Fruit fly (Drosophila melanogaster) whole organism, adult: ENCODE results near the gene CG44085.

Experiments
- CG11617 ChIP-seq: fragments of 200-800 bp; sonication (Bioruptor generic); optimal IDR thresholded peaks from 2 replicates; lab custom pipeline; 2017; ENCODE audit warnings: mild to moderate bottlenecking, missing biosample characterization, missing genetic modification reagents, missing genetic modification characterization
- CG1620 ChIP-seq: fragments of 200-800 bp; sonication (Bioruptor generic); optimal IDR thresholded peaks from 2 replicates; lab custom pipeline; 2016; ENCODE audit warnings: missing biosample characterization, missing genetic modification characterization
- CG33017 ChIP-seq: fragments of 200-800 bp; sonication (Bioruptor generic); optimal IDR thresholded peaks from 2 replicates; lab custom pipeline; 2018; ENCODE audit warnings: missing biosample characterization, mild to moderate bottlenecking, missing genetic modification characterization, moderate library complexity
- CG7045 ChIP-seq: fragments of 200-800 bp; sonication (Bioruptor generic); optimal IDR thresholded peaks from 2 replicates; lab custom pipeline; 2017; ENCODE audit warnings: missing biosample characterization, mild to moderate bottlenecking, missing genetic modification characterization
- Hr96 ChIP-seq: fragments of 200-800 bp; sonication (Bioruptor generic); optimal IDR thresholded peaks from 2 replicates; lab custom pipeline; 2016; ENCODE audit warnings: missing biosample characterization, missing genetic modification characterization
- cnc ChIP-seq, 2 experiments: fragments of >200 bp; optimal IDR thresholded peaks; 2 replicates each; lab custom pipeline; 2017
- kay ChIP-seq: fragments of 200-800 bp; sonication (Bioruptor generic); peaks from one replicate; lab custom pipeline; 2016; ENCODE audit warnings: missing biosample characterization, missing genetic modification characterization, borderline replicate concordance
- tj ChIP-seq: fragments of 200-800 bp; sonication (Bioruptor generic); optimal IDR thresholded peaks from 3 replicates; lab custom pipeline; 2017; ENCODE audit warnings: missing biosample characterization, mild to moderate bottlenecking, missing genetic modification characterization, moderate library complexity

dm6 chr2L:13258702-13259101 lies 2.1 kb upstream of the CG44085 start:
- TF ChIP-seq Hr96 (no peak), tj (GFP tag; lab: Kevin White, UChicago) (no peak), CG7045 (GFP tag; lab: Kevin White, UChicago) (no peak), CG33017 (tag; lab: Kevin White, UChicago) (no peak), kay (GFP tag; lab: Kevin White, UChicago) (no peak), CG11617 (no peak), cnc (optimal IDR thresholded peaks at IDR 0.05; lab: Kevin White, UChicago) (no peak), CG1620 (no peak)
